Fruit fly (Drosophila melanogaster) whole organism, embryonic: Measurements from ENCODE around the gene CkIIbeta.
A peak's percentile ranks its signal among the peaks of the same experiment; 100 is the strongest.

Experiments used
- ATbp ChIP-seq: fragments of 200-800 bp; sonication (Bioruptor generic); optimal IDR thresholded peaks from 2 replicates; lab custom pipeline; 2017; ENCODE audit warnings: missing biosample characterization, mild to moderate bottlenecking, missing genetic modification characterization, missing genetic modification reagents
- Adf1 ChIP-seq: fragments of 200-800 bp; sonication (Bioruptor generic); IDR thresholded peaks from 2 replicates; pipeline ENCODE4 v1.3.6; 2022; ENCODE audit warnings: missing biosample characterization, missing genetic modification characterization
- BtbVII ChIP-seq: fragments of 200-800 bp; sonication (Bioruptor generic); optimal IDR thresholded peaks from 3 replicates; lab custom pipeline; 2017; ENCODE audit warnings: missing biosample characterization, mild to moderate bottlenecking, missing genetic modification characterization
- CG11504 ChIP-seq: fragments of 200-800 bp; sonication (Bioruptor generic); optimal IDR thresholded peaks from 3 replicates; lab custom pipeline; 2019; ENCODE audit warnings: missing biosample characterization, mild to moderate bottlenecking, missing genetic modification characterization, moderate library complexity
- CG11560 ChIP-seq: fragments of 200-800 bp; sonication (Bioruptor generic); IDR thresholded peaks from 3 replicates; pipeline ENCODE4 v1.3.6; 2022; ENCODE audit warnings: missing biosample characterization, missing genetic modification characterization
- CG11695 ChIP-seq: fragments of 200-800 bp; sonication (Bioruptor generic); IDR thresholded peaks from 3 replicates; pipeline ENCODE4 v1.3.6; 2022; ENCODE audit warnings: missing biosample characterization, missing genetic modification characterization
- CG12299 ChIP-seq: fragments of 200-800 bp; sonication (Bioruptor generic); optimal IDR thresholded peaks from 2 replicates; lab custom pipeline; 2018; ENCODE audit warnings: missing biosample characterization, mild to moderate bottlenecking, missing genetic modification characterization
- CG13624 ChIP-seq: fragments of 200-800 bp; sonication (Bioruptor generic); optimal IDR thresholded peaks from 2 replicates; lab custom pipeline; 2016; ENCODE audit warnings: missing biosample characterization, missing genetic modification characterization
- CG14014 ChIP-seq: fragments of 200-800 bp; sonication (Bioruptor generic); IDR thresholded peaks from 2 replicates; pipeline ENCODE4 v1.3.6; 2022; ENCODE audit warnings: missing biosample characterization, missing genetic modification characterization
- CG14667 ChIP-seq: fragments of 200-800 bp; sonication (Bioruptor generic); IDR thresholded peaks from 2 replicates; pipeline ENCODE4 v1.3.6; 2022; ENCODE audit warnings: missing biosample characterization, missing genetic modification characterization
- CG15011 ChIP-seq: fragments of 200-800 bp; sonication (Bioruptor generic); optimal IDR thresholded peaks from 3 replicates; lab custom pipeline; 2018; ENCODE audit warnings: missing biosample characterization, mild to moderate bottlenecking, missing genetic modification characterization
- CG1529 ChIP-seq: fragments of 200-800 bp; sonication (Bioruptor generic); optimal IDR thresholded peaks from 3 replicates; lab custom pipeline; 2018; ENCODE audit warnings: missing biosample characterization, missing genetic modification characterization
- CG15479 ChIP-seq: fragments of 200-800 bp; sonication (Bioruptor generic); optimal IDR thresholded peaks from 3 replicates; lab custom pipeline; 2019; ENCODE audit warnings: missing biosample characterization, mild to moderate bottlenecking, missing genetic modification characterization, moderate library complexity
- CG15601 ChIP-seq: fragments of 200-800 bp; sonication (Bioruptor generic); optimal IDR thresholded peaks from 3 replicates; lab custom pipeline; 2019; ENCODE audit warnings: missing biosample characterization, mild to moderate bottlenecking, missing genetic modification characterization, moderate library complexity
- CG17385 ChIP-seq: fragments of 200-800 bp; sonication (Bioruptor generic); optimal IDR thresholded peaks from 3 replicates; lab custom pipeline; 2018; ENCODE audit warnings: missing biosample characterization, mild to moderate bottlenecking, missing genetic modification characterization
- CG17612 ChIP-seq: fragments of 200-800 bp; sonication (Bioruptor generic); IDR thresholded peaks from 2 replicates; pipeline ENCODE4 v1.3.6; 2022; ENCODE audit warnings: missing biosample characterization, missing genetic modification characterization
- CG2678 ChIP-seq: fragments of 200-800 bp; sonication (Bioruptor generic); optimal IDR thresholded peaks from 3 replicates; lab custom pipeline; 2019; ENCODE audit warnings: missing biosample characterization, mild to moderate bottlenecking, missing genetic modification characterization, moderate library complexity
- CG31224 ChIP-seq: fragments of 200-800 bp; sonication (Bioruptor generic); IDR thresholded peaks from 2 replicates; pipeline ENCODE4 v1.3.6; 2022; ENCODE audit warnings: missing biosample characterization, missing genetic modification characterization
- CG31441 ChIP-seq: fragments of 200-800 bp; sonication (Bioruptor generic); IDR thresholded peaks from 2 replicates; pipeline ENCODE4 v1.3.6; 2022; ENCODE audit warnings: missing biosample characterization, missing genetic modification characterization
- CG32767 ChIP-seq: fragments of 200-800 bp; sonication (Bioruptor generic); IDR thresholded peaks from 2 replicates; pipeline ENCODE4 v1.3.6; 2022; ENCODE audit warnings: missing biosample characterization, missing genetic modification characterization
- CG3838 ChIP-seq: fragments of 200-800 bp; sonication (Bioruptor generic); optimal IDR thresholded peaks from 3 replicates; lab custom pipeline; 2016; ENCODE audit warnings: missing biosample characterization, missing genetic modification characterization
- CG4360 ChIP-seq: fragments of 200-800 bp; sonication (Bioruptor generic); IDR thresholded peaks from 2 replicates; pipeline ENCODE4 v1.3.6; 2022; ENCODE audit warnings: missing biosample characterization, missing genetic modification characterization
- CG7357 ChIP-seq: fragments of 200-800 bp; sonication (Bioruptor generic); IDR thresholded peaks from 3 replicates; pipeline ENCODE4 v1.3.6; 2022; ENCODE audit warnings: missing biosample characterization, missing genetic modification characterization
- CG8290 ChIP-seq, 3 experiments: fragments of 200-800 bp; sonication (Bioruptor generic); optimal IDR thresholded peaks; 2 replicates each; lab custom pipeline; 2016 to 2019; ENCODE audit warnings: missing biosample characterization in 3 of 3, missing genetic modification characterization in 3 of 3, mild to moderate bottlenecking in 2 of 3, moderate library complexity in 1 of 3
- CG9437 ChIP-seq: fragments of 200-800 bp; sonication (Bioruptor generic); optimal IDR thresholded peaks from 2 replicates; lab custom pipeline; 2018; ENCODE audit warnings: missing biosample characterization, mild to moderate bottlenecking, missing genetic modification characterization
- CG9797 ChIP-seq: fragments of 200-800 bp; sonication (Bioruptor generic); optimal IDR thresholded peaks from 3 replicates; lab custom pipeline; 2018; ENCODE audit warnings: missing biosample characterization, mild to moderate bottlenecking, missing genetic modification characterization
- Doc3 ChIP-seq: fragments of 200-800 bp; sonication (Bioruptor generic); IDR thresholded peaks from 3 replicates; pipeline ENCODE4 v1.3.6; 2022; ENCODE audit warnings: missing biosample characterization, missing genetic modification characterization; ENCODE audit not compliant: partially characterized antibody
- E2f1 ChIP-seq: fragments of 200-800 bp; sonication (Bioruptor generic); IDR thresholded peaks from 2 replicates; pipeline ENCODE4 v1.3.6; 2022; ENCODE audit warnings: missing biosample characterization, missing genetic modification characterization
- HLH4C ChIP-seq: fragments of 200-800 bp; sonication (Bioruptor generic); IDR thresholded peaks from 3 replicates; pipeline ENCODE4 v1.3.6; 2022; ENCODE audit warnings: missing biosample characterization, missing genetic modification characterization; ENCODE audit not compliant: partially characterized antibody
- HLH54F ChIP-seq: fragments of 200-800 bp; sonication (Bioruptor generic); optimal IDR thresholded peaks from 3 replicates; lab custom pipeline; 2016; ENCODE audit warnings: missing biosample characterization, missing genetic modification characterization
- MESR4 ChIP-seq: fragments of 200-800 bp; sonication (Bioruptor generic); optimal IDR thresholded peaks from 2 replicates; lab custom pipeline; 2018; ENCODE audit warnings: missing biosample characterization, mild to moderate bottlenecking, missing genetic modification characterization, moderate library complexity
- MTF-1 ChIP-seq: fragments of 200-800 bp; sonication (Bioruptor generic); optimal IDR thresholded peaks from 2 replicates; lab custom pipeline; 2018; ENCODE audit warnings: missing biosample characterization, mild to moderate bottlenecking, missing genetic modification characterization, borderline replicate concordance
- Med ChIP-seq: fragments of 200-800 bp; sonication (Bioruptor generic); peaks from one replicate; lab custom pipeline; 2016; ENCODE audit warnings: missing biosample characterization, missing genetic modification characterization, mild to moderate bottlenecking, inconsistent platforms, moderate library complexity
- Trl ChIP-seq, 3 experiments: fragments of >200 bp in 2 of 3; fragments of 200-800 bp in 1 of 3; sonication (Bioruptor generic) in 1 of 3; optimal IDR thresholded peaks; 2 replicates in 1 of 3; 3 replicates in 2 of 3; lab custom pipeline; 2016 to 2017; ENCODE audit warnings: missing biosample characterization in 1 of 3, missing genetic modification characterization in 1 of 3
- chif ChIP-seq, 2 experiments: fragments of 200-800 bp; sonication (Bioruptor generic); optimal IDR thresholded peaks; 3 replicates each; lab custom pipeline; 2016; ENCODE audit warnings: missing biosample characterization in 2 of 2, missing genetic modification characterization in 2 of 2
- dysf ChIP-seq: fragments of 200-800 bp; sonication (Bioruptor generic); IDR thresholded peaks from 3 replicates; pipeline ENCODE4 v1.3.6; 2022; ENCODE audit warnings: missing biosample characterization, missing genetic modification characterization
- ems ChIP-seq: fragments of 200-800 bp; sonication (Bioruptor generic); optimal IDR thresholded peaks from 3 replicates; lab custom pipeline; 2016; ENCODE audit warnings: missing biosample characterization, missing genetic modification characterization
- eve ChIP-seq, 2 experiments: fragments of >200 bp; optimal IDR thresholded peaks; 2 replicates each; lab custom pipeline; 2017; ENCODE audit warnings: missing biosample characterization in 2 of 2, missing genetic modification characterization in 2 of 2
- hb ChIP-seq: fragments of 200-800 bp; sonication (Bioruptor generic); IDR thresholded peaks from 3 replicates; pipeline ENCODE4 v1.3.6; 2022; ENCODE audit warnings: missing biosample characterization, missing genetic modification characterization; ENCODE audit not compliant: partially characterized antibody
- jing ChIP-seq: fragments of 200-800 bp; sonication (Bioruptor generic); optimal IDR thresholded peaks from 2 replicates; lab custom pipeline; 2018; ENCODE audit warnings: missing biosample characterization, mild to moderate bottlenecking, missing genetic modification characterization
- kni ChIP-seq: fragments of 200-800 bp; sonication (Bioruptor generic); optimal IDR thresholded peaks from 3 replicates; lab custom pipeline; 2017; ENCODE audit warnings: mild to moderate bottlenecking, missing biosample characterization, missing genetic modification reagents, missing genetic modification characterization
- lab ChIP-seq: fragments of 200-800 bp; sonication (Bioruptor generic); optimal IDR thresholded peaks from 3 replicates; lab custom pipeline; 2017; ENCODE audit warnings: missing biosample characterization, missing genetic modification characterization, mild to moderate bottlenecking, moderate library complexity, missing genetic modification reagents
- nau ChIP-seq: fragments of 200-800 bp; sonication (Bioruptor generic); optimal IDR thresholded peaks from 3 replicates; lab custom pipeline; 2017; ENCODE audit warnings: missing biosample characterization, mild to moderate bottlenecking, missing genetic modification characterization, missing genetic modification reagents
- pfk ChIP-seq: fragments of 200-800 bp; sonication (Bioruptor generic); optimal IDR thresholded peaks from 2 replicates; lab custom pipeline; 2018; ENCODE audit warnings: missing biosample characterization, mild to moderate bottlenecking, missing genetic modification characterization, moderate library complexity
- row ChIP-seq: fragments of 200-800 bp; sonication (Bioruptor generic); IDR thresholded peaks from 3 replicates; pipeline ENCODE4 v1.3.6; 2022; ENCODE audit warnings: missing biosample characterization, missing genetic modification characterization
- sd ChIP-seq: fragments of 200-800 bp; sonication (Bioruptor generic); optimal IDR thresholded peaks from 3 replicates; lab custom pipeline; 2018; ENCODE audit warnings: missing biosample characterization, mild to moderate bottlenecking, missing genetic modification characterization, moderate library complexity
- sens ChIP-seq: fragments of 200-800 bp; sonication (Bioruptor generic); peaks from one replicate; lab custom pipeline; 2016; ENCODE audit warnings: missing biosample characterization, missing genetic modification characterization
- sqz ChIP-seq: fragments of 200-800 bp; sonication (Bioruptor generic); optimal IDR thresholded peaks from 3 replicates; lab custom pipeline; 2018; ENCODE audit warnings: missing biosample characterization, mild to moderate bottlenecking, missing genetic modification characterization

Gene CkIIbeta

dm6 chrX:11817183-11817972 lies 25.0 kb downstream of the CkIIbeta start:
- TF ChIP-seq CG11695 (GFP tag; lab: Robert Waterston, UW) (no peak), CG11504 (tag; lab: Kevin White, UChicago) (peak; percentile 13), hb (GFP tag; lab: Robert Waterston, UW) (no peak), CG4360 (peak; percentile 93), CG8290 (GFP tag; optimal IDR thresholded peaks at IDR 0.05; lab: Kevin White, UChicago) (no peak), CG8290 (tag; optimal IDR thresholded peaks at IDR 0.05; lab: Kevin White, UChicago) (peak in 1 of 2 experiments; percentile 16), CG15479 (GFP tag; lab: Kevin White, UChicago) (peak; percentile 40), ems (no peak), CG9797 (GFP tag; lab: Kevin White, UChicago) (no peak), Trl (optimal IDR thresholded peaks at IDR 0.05; lab: Kevin White, UChicago) (peak; percentile 79 to 91), Trl (GFP tag; optimal IDR thresholded peaks at IDR 0.05; lab: Kevin White, UChicago) (peak; percentile 56), CG31224 (GFP tag; lab: Robert Waterston, UW) (no peak), sqz (GFP tag; lab: Kevin White, UChicago) (no peak), pfk (peak; percentile 99), lab (peak; percentile 28), CG7357 (GFP tag; lab: Robert Waterston, UW) (no peak), jing (GFP tag; lab: Kevin White, UChicago) (no peak), CG32767 (GFP tag; lab: Robert Waterston, UW) (no peak), CG9437 (GFP tag; lab: Kevin White, UChicago) (no peak), sd (tag; lab: Kevin White, UChicago) (peak; percentile 13), HLH4C (GFP tag; lab: Robert Waterston, UW) (no peak), Adf1 (GFP tag; lab: Robert Waterston, UW) (peak; percentile 98), MESR4 (GFP tag; lab: Kevin White, UChicago) (peak; percentile 19), CG15011 (no peak), dysf (GFP tag; lab: Robert Waterston, UW) (no peak), eve (GFP tag; optimal IDR thresholded peaks at IDR 0.05; lab: Kevin White, UChicago) (no peak), Med (GFP tag; lab: Kevin White, UChicago) (peak; percentile 50), CG14014 (GFP tag; lab: Robert Waterston, UW) (0 out of 2 replicates have a peak, but pooled peaks have one; percentile 16), kni (GFP tag; lab: Kevin White, UChicago) (peak; percentile 28), CG31441 (GFP tag; lab: Robert Waterston, UW) (no peak), CG14667 (GFP tag; lab: Robert Waterston, UW) (no peak), chif (GFP tag; optimal IDR thresholded peaks at IDR 0.05; lab: Kevin White, UChicago) (no peak), CG11560 (tag; lab: Robert Waterston, UW) (no peak), CG12299 (tag; lab: Kevin White, UChicago) (peak; percentile 9), HLH54F (GFP tag; lab: Kevin White, UChicago) (no peak), Doc3 (GFP tag; lab: Robert Waterston, UW) (no peak), CG3838 (GFP tag; lab: Kevin White, UChicago) (no peak), CG1529 (no peak), E2f1 (GFP tag; lab: Robert Waterston, UW) (no peak), CG15601 (peak; percentile 21), sens (peak; percentile 40), CG2678 (tag; lab: Kevin White, UChicago) (no peak), CG17612 (GFP tag; lab: Robert Waterston, UW) (no peak), nau (peak; percentile 13), row (GFP tag; lab: Robert Waterston, UW) (no peak; the same call in 2 of the 3 replicates), CG17385 (GFP tag; lab: Kevin White, UChicago) (peak; percentile 88), BtbVII (peak; percentile 11), ATbp (GFP tag; lab: Kevin White, UChicago) (no peak), CG13624 (GFP tag; lab: Kevin White, UChicago) (peak; percentile 23), MTF-1 (GFP tag; lab: Kevin White, UChicago) (peak; percentile 20)
